Worm (Caenorhabditis elegans) whole organism, young adult: ENCODE measurements around the gene elt-3.

ENCODE experiments used
- F49E8.2 ChIP-seq: sonication (generic microtip); optimal IDR thresholded peaks from 3 replicates; lab custom pipeline; 2017; ENCODE audit warnings: missing genetic modification characterization, mild to moderate bottlenecking, missing compliant biosample characterization, antibody characterized with exemption, moderate library complexity; ENCODE audit not compliant: insufficient read depth
- F57C9.4 ChIP-seq: sonication (generic microtip); optimal IDR thresholded peaks from 2 replicates; lab custom pipeline; 2017; ENCODE audit warnings: mild to moderate bottlenecking, missing genetic modification characterization, missing compliant biosample characterization
- akir-1 ChIP-seq: fragments of 200-800 bp; sonication (Bioruptor generic); optimal IDR thresholded peaks from 2 replicates; lab custom pipeline; 2018; ENCODE audit warnings: mild to moderate bottlenecking, missing genetic modification characterization, moderate library complexity, missing compliant biosample characterization
- egl-18 ChIP-seq: fragments of 200-800 bp; sonication (Bioruptor generic); IDR thresholded peaks from 2 replicates; pipeline ENCODE4 v1.3.6; 2022; ENCODE audit warnings: missing genetic modification reagents, missing genetic modification characterization, missing compliant biosample characterization
- ekl-4 ChIP-seq: fragments of 200-800 bp; sonication (Bioruptor generic); IDR thresholded peaks from 2 replicates; pipeline ENCODE4 v1.3.6; 2022; ENCODE audit warnings: missing genetic modification reagents, missing genetic modification characterization, missing compliant biosample characterization
- lin-26 ChIP-seq: fragments of 200-800 bp; sonication (Bioruptor generic); IDR thresholded peaks from 2 replicates; pipeline ENCODE4 v1.3.6; 2022; ENCODE audit warnings: missing genetic modification reagents, missing genetic modification characterization, missing compliant biosample characterization

- TF ChIP-seq akir-1 (GFP tag; lab: Kevin White, UChicago) (no peak), lin-26 (no peak), F57C9.4 (tag; lab: Kevin White, UChicago) (no peak), ekl-4 (GFP tag; lab: Robert Waterston, UW) (no peak), egl-18 (no peak), F49E8.2 (tag; lab: Kevin White, UChicago) (no peak)
Measured at ce11 chrX:13990680-13991079, 56.0 kb downstream of the elt-3 start, which contains the start of gene C31E10.11.
